Worm (Caenorhabditis elegans) whole organism, young adult: Measurements from ENCODE around the gene Y45F10C.1.

Source experiments
- B0261.1 ChIP-seq: sonication (generic microtip); optimal IDR thresholded peaks from 2 replicates; lab custom pipeline; 2016; ENCODE audit warnings: mild to moderate bottlenecking, missing genetic modification characterization, moderate library complexity, missing compliant biosample characterization
- C06A6.2 ChIP-seq: fragments of 200-800 bp; sonication (Bioruptor generic); conservative IDR thresholded peaks from 2 replicates; pipeline ENCODE4 v1.3.6; 2022; ENCODE audit warnings: missing genetic modification characterization, missing compliant biosample characterization
- F33H1.4 ChIP-seq: fragments of 200-800 bp; sonication (Bioruptor generic); IDR thresholded peaks from 2 replicates; pipeline ENCODE4 v1.3.6; 2022; ENCODE audit warnings: missing genetic modification reagents, missing genetic modification characterization, missing compliant biosample characterization
- F52B5.7 ChIP-seq: sonication (generic microtip); optimal IDR thresholded peaks from 2 replicates; lab custom pipeline; 2016; ENCODE audit warnings: mild to moderate bottlenecking, missing genetic modification characterization, missing compliant biosample characterization
- Y53F4B.3 ChIP-seq: fragments of 200-800 bp; sonication (Bioruptor generic); IDR thresholded peaks from 2 replicates; pipeline ENCODE4 v1.3.6; 2022; ENCODE audit warnings: missing genetic modification reagents, missing genetic modification characterization, missing compliant biosample characterization
- Y56A3A.18 ChIP-seq: fragments of 200-800 bp; sonication (Bioruptor generic); IDR thresholded peaks from 2 replicates; pipeline ENCODE4 v1.3.6; 2022; ENCODE audit warnings: missing genetic modification reagents, missing genetic modification characterization, missing compliant biosample characterization
- akir-1 ChIP-seq: fragments of 200-800 bp; sonication (Bioruptor generic); optimal IDR thresholded peaks from 2 replicates; lab custom pipeline; 2018; ENCODE audit warnings: mild to moderate bottlenecking, missing genetic modification characterization, moderate library complexity, missing compliant biosample characterization
- ama-1 ChIP-seq, 3 experiments: fragments of 150-350 bp in 1 of 3; sonication (generic microtip) in 2 of 3; optimal IDR thresholded peaks; 2 replicates each; lab custom pipeline; 2014 to 2018; ENCODE audit warnings: missing biosample characterization in 2 of 3, missing genetic modification characterization in 2 of 3, missing genetic modification reagents in 2 of 3
- aptf-2 ChIP-seq: fragments of 200-800 bp; sonication (Bioruptor generic); conservative IDR thresholded peaks from 2 replicates; pipeline ENCODE4 v1.3.6; 2022; ENCODE audit warnings: missing genetic modification reagents, missing genetic modification characterization, missing compliant biosample characterization
- athp-1 ChIP-seq: sonication (generic microtip); optimal IDR thresholded peaks from 2 replicates; lab custom pipeline; 2017; ENCODE audit warnings: mild to moderate bottlenecking, missing genetic modification characterization, missing compliant biosample characterization
- attf-6 ChIP-seq: fragments of 200-800 bp; sonication (Bioruptor generic); IDR thresholded peaks from 2 replicates; pipeline ENCODE4 v1.3.6; 2022; ENCODE audit warnings: missing genetic modification reagents, missing genetic modification characterization, missing compliant biosample characterization
- cebp-1 ChIP-seq, 2 experiments: fragments of 200-800 bp in 1 of 2; sonication (Bioruptor generic) in 1 of 2; sonication (generic microtip) in 1 of 2; IDR thresholded peaks in 1 of 2; optimal IDR thresholded peaks in 1 of 2; 2 replicates each; pipeline versions ENCODE4 v1.3.6 to Lab custom; 2017 to 2022; ENCODE audit warnings: missing compliant biosample characterization in 2 of 2, missing genetic modification characterization in 2 of 2, mild to moderate bottlenecking in 1 of 2, missing genetic modification reagents in 1 of 2, moderate library complexity in 1 of 2
- cebp-2 ChIP-seq: fragments of 200-800 bp; sonication (Bioruptor generic); IDR thresholded peaks from 2 replicates; pipeline ENCODE4 v1.3.6; 2022; ENCODE audit warnings: missing genetic modification characterization, missing compliant biosample characterization
- ceh-27 ChIP-seq: fragments of 200-800 bp; sonication (Bioruptor generic); optimal IDR thresholded peaks from 2 replicates; lab custom pipeline; 2018; ENCODE audit warnings: mild to moderate bottlenecking, missing genetic modification characterization, moderate library complexity, missing compliant biosample characterization
- ceh-40 ChIP-seq: fragments of 200-800 bp; sonication (Bioruptor generic); IDR thresholded peaks from 2 replicates; pipeline ENCODE4 v1.3.6; 2022; ENCODE audit warnings: missing genetic modification characterization, missing compliant biosample characterization
- chd-7 ChIP-seq: sonication (generic microtip); optimal IDR thresholded peaks from 2 replicates; lab custom pipeline; 2016; ENCODE audit warnings: mild to moderate bottlenecking, missing genetic modification characterization, moderate library complexity, missing compliant biosample characterization
- die-1 ChIP-seq: sonication (generic microtip); optimal IDR thresholded peaks from 2 replicates; lab custom pipeline; 2016; ENCODE audit warnings: missing genotype, mild to moderate bottlenecking, missing genetic modification characterization, missing compliant biosample characterization
- dox-1 ChIP-seq: fragments of 200-800 bp; sonication (Bioruptor generic); IDR thresholded peaks from 2 replicates; pipeline ENCODE4 v1.3.6; 2022; ENCODE audit warnings: missing genetic modification reagents, missing genetic modification characterization, missing compliant biosample characterization
- efl-1 ChIP-seq: fragments of 150-350 bp; optimal IDR thresholded peaks from 2 replicates; lab custom pipeline; 2014; ENCODE audit warnings: missing biosample characterization, missing genetic modification reagents, missing genetic modification characterization
- egrh-3 ChIP-seq: fragments of 200-800 bp; sonication (Bioruptor generic); IDR thresholded peaks from 2 replicates; pipeline ENCODE4 v1.3.6; 2022; ENCODE audit warnings: missing genetic modification reagents, missing genetic modification characterization, missing compliant biosample characterization
- him-1 ChIP-seq: sonication (generic microtip); optimal IDR thresholded peaks from 2 replicates; lab custom pipeline; 2016; ENCODE audit warnings: missing genotype, missing genetic modification reagents, missing genetic modification characterization, missing compliant biosample characterization
- hmg-1.2 ChIP-seq: fragments of 200-800 bp; sonication (Bioruptor generic); IDR thresholded peaks from 2 replicates; pipeline ENCODE4 v1.3.6; 2022; ENCODE audit warnings: missing genetic modification reagents, missing genetic modification characterization, missing compliant biosample characterization
- lin-26 ChIP-seq: fragments of 200-800 bp; sonication (Bioruptor generic); IDR thresholded peaks from 2 replicates; pipeline ENCODE4 v1.3.6; 2022; ENCODE audit warnings: missing genetic modification reagents, missing genetic modification characterization, missing compliant biosample characterization
- lsl-1 ChIP-seq: fragments of 200-800 bp; sonication (Bioruptor generic); optimal IDR thresholded peaks from 2 replicates; lab custom pipeline; 2018; ENCODE audit warnings: mild to moderate bottlenecking, missing genetic modification characterization, moderate library complexity, missing compliant biosample characterization
- madf-10 ChIP-seq: sonication (generic microtip); optimal IDR thresholded peaks from 2 replicates; lab custom pipeline; 2016; ENCODE audit warnings: mild to moderate bottlenecking, missing genetic modification characterization, missing compliant biosample characterization
- mes-4 ChIP-seq: sonication (generic microtip); optimal IDR thresholded peaks from 2 replicates; lab custom pipeline; 2016; ENCODE audit warnings: missing genotype, missing genetic modification characterization, missing compliant biosample characterization
- mxl-1 ChIP-seq: sonication (generic microtip); optimal IDR thresholded peaks from 2 replicates; lab custom pipeline; 2016; ENCODE audit warnings: missing genetic modification characterization, missing compliant biosample characterization
- nhr-80 ChIP-seq: sonication (generic microtip); optimal IDR thresholded peaks from 2 replicates; lab custom pipeline; 2016; ENCODE audit warnings: missing genetic modification characterization, missing compliant biosample characterization
- pbrm-1 ChIP-seq: fragments of 200-800 bp; sonication (Bioruptor generic); IDR thresholded peaks from 2 replicates; pipeline ENCODE4 v1.3.6; 2022; ENCODE audit warnings: missing genetic modification reagents, missing genetic modification characterization, missing compliant biosample characterization
- rec-8 ChIP-seq, 2 experiments: sonication (generic microtip); optimal IDR thresholded peaks; 2 replicates each; lab custom pipeline; 2016; ENCODE audit warnings: mild to moderate bottlenecking in 2 of 2, missing genetic modification characterization in 2 of 2, missing genetic modification reagents in 2 of 2, missing genotype in 2 of 2, missing biosample characterization in 1 of 2, missing compliant biosample characterization in 1 of 2, moderate library complexity in 1 of 2
- snpc-1.3 ChIP-seq: sonication (generic microtip); optimal IDR thresholded peaks from 2 replicates; lab custom pipeline; 2017; ENCODE audit warnings: missing genetic modification characterization, mild to moderate bottlenecking, missing compliant biosample characterization, antibody characterized with exemption, moderate library complexity, missing genotype, missing genetic modification reagents; ENCODE audit not compliant: insufficient read depth
- snpc-3.4 ChIP-seq: sonication (generic microtip); optimal IDR thresholded peaks from 2 replicates; lab custom pipeline; 2017; ENCODE audit warnings: missing genetic modification characterization, mild to moderate bottlenecking, missing compliant biosample characterization, antibody characterized with exemption, moderate library complexity, missing genotype, missing genetic modification reagents
- snpc-4 ChIP-seq, 5 experiments: fragments of 150-350 bp in 1 of 5; sonication (generic microtip) in 4 of 5; optimal IDR thresholded peaks; 2 replicates each; lab custom pipeline; 2014 to 2018; ENCODE audit warnings: missing genetic modification characterization in 5 of 5, missing biosample characterization in 3 of 5, antibody characterized with exemption in 2 of 5, mild to moderate bottlenecking in 2 of 5, missing compliant biosample characterization in 2 of 5, missing genotype in 2 of 5, moderate library complexity in 2 of 5, missing genetic modification reagents in 1 of 5
- zim-3 ChIP-seq: sonication (generic microtip); optimal IDR thresholded peaks from 2 replicates; lab custom pipeline; 2017; ENCODE audit warnings: mild to moderate bottlenecking, missing genetic modification characterization, moderate library complexity, missing compliant biosample characterization
- ztf-18 ChIP-seq: sonication (generic microtip); optimal IDR thresholded peaks from 2 replicates; lab custom pipeline; 2016; ENCODE audit warnings: missing genotype, mild to moderate bottlenecking, missing genetic modification characterization, missing compliant biosample characterization
- ztf-22 ChIP-seq: fragments of 200-800 bp; sonication (Bioruptor generic); optimal IDR thresholded peaks from 2 replicates; lab custom pipeline; 2018; ENCODE audit warnings: mild to moderate bottlenecking, missing genetic modification characterization, moderate library complexity, missing compliant biosample characterization
- ztf-28 ChIP-seq: fragments of 200-800 bp; sonication (Bioruptor generic); IDR thresholded peaks from 2 replicates; pipeline ENCODE4 v1.3.6; 2022; ENCODE audit warnings: missing genetic modification reagents, missing genetic modification characterization, missing compliant biosample characterization
- ztf-6 ChIP-seq: fragments of 200-800 bp; sonication (Bioruptor generic); IDR thresholded peaks from 2 replicates; pipeline ENCODE4 v1.3.6; 2022; ENCODE audit warnings: missing genetic modification reagents, missing genetic modification characterization, missing compliant biosample characterization

Y45F10C.1 gene

DNA sequence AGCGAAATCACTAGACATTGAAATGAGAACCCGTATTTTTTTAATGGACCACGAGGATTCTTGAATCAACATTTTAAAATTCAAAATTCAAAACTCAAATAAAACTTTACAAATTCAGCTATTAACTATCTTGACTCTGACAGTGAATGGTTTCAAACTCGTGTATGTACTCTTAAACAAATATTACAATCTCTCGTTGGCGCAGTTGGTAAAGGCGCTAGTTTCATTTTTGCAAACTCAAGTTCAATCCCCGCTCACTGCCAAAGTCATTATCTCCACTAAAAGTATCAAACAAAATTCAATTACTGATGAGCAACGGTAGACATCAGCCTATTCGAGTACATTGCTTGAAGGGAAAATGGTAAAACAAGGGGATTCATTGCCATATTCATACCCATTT, 42.1 kb upstream of the Y45F10C.1 start (continued):
- TF ChIP-seq F33H1.4: 0 out of 2 replicates have a peak, but pooled peaks have one; percentile 12
- TF ChIP-seq pbrm-1 (GFP tag; lab: Robert Waterston, UW): 0 out of 2 replicates have a peak, but pooled peaks have one; percentile 37
- peak; percentile 9 for TF ChIP-seq mxl-1 (tag; lab: Kevin White, UChicago)
- TF ChIP-seq him-1 (tag; lab: Kevin White, UChicago): peak; percentile 66
- TF ChIP-seq ztf-6 (GFP tag; lab: Robert Waterston, UW): 0 out of 2 replicates have a peak, but pooled peaks have one; percentile 17
- peak; percentile 82 for TF ChIP-seq lin-26 (GFP tag; lab: Robert Waterston, UW)
- no peak; the same call in 1 of the 2 replicates for TF ChIP-seq cebp-2 (GFP tag; lab: Robert Waterston, UW)
- peak; percentile 2 for TF ChIP-seq efl-1 (GFP tag; lab: Kevin White, UChicago)
- peak; percentile 81 for TF ChIP-seq ztf-18
- TF ChIP-seq snpc-3.4: peak; percentile 60
- peak; percentile 79 for TF ChIP-seq B0261.1 (tag; lab: Kevin White, UChicago)
- TF ChIP-seq lsl-1: peak; percentile 30
- peak; percentile 50 for TF ChIP-seq madf-10 (tag; lab: Kevin White, UChicago)
- peak; percentile 80 for TF ChIP-seq athp-1 (tag; lab: Kevin White, UChicago)
- TF ChIP-seq Y53F4B.3 (GFP tag; lab: Robert Waterston, UW): 0 out of 2 replicates have a peak, but pooled peaks have one; percentile 7
- TF ChIP-seq attf-6 (GFP tag; lab: Robert Waterston, UW): peak; percentile 95
- TF ChIP-seq ama-1 (optimal IDR thresholded peaks at IDR 0.05; lab: Kevin White, UChicago): no peak
- peak; percentile 57 to 92 for TF ChIP-seq ama-1 (GFP tag; optimal IDR thresholded peaks at IDR 0.05; lab: Kevin White, UChicago)
- TF ChIP-seq snpc-1.3 (tag; lab: Kevin White, UChicago): peak; percentile 86
- 0 out of 2 replicates have a peak, but pooled peaks have one; percentile 16 for TF ChIP-seq dox-1
- 0 out of 2 replicates have a peak, but pooled peaks have one; percentile 21 for TF ChIP-seq ceh-40 (GFP tag; lab: Robert Waterston, UW)
- peak; percentile 33 to 66 for TF ChIP-seq rec-8 (tag; optimal IDR thresholded peaks at IDR 0.05; lab: Kevin White, UChicago)
- TF ChIP-seq ceh-27 (GFP tag; lab: Kevin White, UChicago): peak; percentile 20
- no peak for TF ChIP-seq egrh-3 (GFP tag; lab: Robert Waterston, UW)
- no peak for TF ChIP-seq aptf-2
- TF ChIP-seq mes-4 (tag; lab: Kevin White, UChicago): peak; percentile 7
- 0 out of 2 replicates have a peak, but pooled peaks have one; percentile 14 for TF ChIP-seq Y56A3A.18 (GFP tag; lab: Robert Waterston, UW)
- TF ChIP-seq die-1 (tag; lab: Kevin White, UChicago): peak; percentile 76
- no peak for TF ChIP-seq C06A6.2 (GFP tag; lab: Robert Waterston, UW)
- peak; percentile 52 for TF ChIP-seq hmg-1.2 (GFP tag; lab: Robert Waterston, UW)
- 0 out of 2 replicates have a peak, but pooled peaks have one; percentile 18 for TF ChIP-seq cebp-1 (GFP tag; IDR thresholded peaks at IDR 0.05; lab: Robert Waterston, UW)
- TF ChIP-seq cebp-1 (tag; optimal IDR thresholded peaks at IDR 0.05; lab: Kevin White, UChicago): peak; percentile 26
- peak; percentile 64 for TF ChIP-seq chd-7
- peak; percentile 31 for TF ChIP-seq zim-3 (tag; lab: Kevin White, UChicago)
- no peak for TF ChIP-seq nhr-80
- peak; percentile 31 for TF ChIP-seq ztf-22 (GFP tag; lab: Kevin White, UChicago)
- peak; percentile 47 for TF ChIP-seq F52B5.7

DNA sequence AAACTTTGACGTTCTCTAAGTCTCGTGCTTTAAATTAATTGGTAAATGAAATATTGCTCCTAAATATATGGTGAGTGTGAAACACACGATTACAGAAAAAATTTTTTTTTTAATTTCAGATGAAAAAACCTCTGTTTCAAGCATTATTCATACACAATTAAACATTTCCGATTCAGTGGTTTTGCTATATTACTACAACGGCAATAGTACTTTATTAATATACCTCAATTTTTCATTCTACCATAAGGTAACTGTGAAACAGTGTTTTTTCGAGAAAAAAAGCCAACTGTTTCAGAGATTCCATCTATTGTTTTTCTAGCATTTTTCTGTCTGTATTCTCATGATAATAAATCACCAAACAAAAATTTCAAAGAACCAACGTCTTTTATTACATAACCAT, 41.5 kb upstream of the Y45F10C.1 start:
- TF ChIP-seq snpc-4 (GFP tag; optimal IDR thresholded peaks at IDR 0.05; lab: Kevin White, UChicago) (no peak), snpc-4 (tag; optimal IDR thresholded peaks at IDR 0.05; lab: Kevin White, UChicago) (peak in 1 of 4 experiments; percentile 56), lin-26 (GFP tag; lab: Robert Waterston, UW) (no peak), akir-1 (GFP tag; lab: Kevin White, UChicago) (no peak), ztf-28 (GFP tag; lab: Robert Waterston, UW) (no peak)
